Worm (Caenorhabditis elegans) whole organism, L4/young adult: ENCODE results near the gene gcsh-1.

Experiments
- W03F9.2 ChIP-seq: fragments of 150-350 bp; optimal IDR thresholded peaks from 2 replicates; lab custom pipeline; 2014; ENCODE audit warnings: missing biosample characterization, missing genetic modification characterization
- him-1 ChIP-seq: sonication (generic microtip); optimal IDR thresholded peaks from 2 replicates; lab custom pipeline; 2016; ENCODE audit warnings: missing genotype, missing genetic modification reagents, missing genetic modification characterization, missing compliant biosample characterization

DNA sequence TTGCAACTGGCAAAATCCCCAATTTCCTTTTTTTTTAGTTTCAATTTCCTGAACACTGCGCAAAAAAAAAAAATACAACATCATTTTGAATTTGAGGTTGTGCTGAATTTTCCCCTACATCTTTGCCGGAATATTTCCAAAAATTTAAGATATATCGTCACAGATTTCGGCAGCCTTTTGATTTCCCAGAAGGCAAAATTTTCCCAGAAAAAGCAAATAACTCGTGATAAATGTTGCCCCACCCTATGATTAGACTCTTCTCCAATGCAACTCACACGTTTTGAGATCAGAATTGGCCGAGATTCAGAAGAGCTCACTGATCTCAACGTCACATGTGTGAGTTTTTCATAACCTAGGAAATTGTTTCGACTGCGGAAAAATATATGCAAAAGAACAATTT is 22.4 kb downstream of the gcsh-1 start:
- TF ChIP-seq W03F9.2 (tag; lab: Kevin White, UChicago) (no peak), him-1 (no peak)
